Worm (Caenorhabditis elegans): ENCODE measurements around the gene Y39B6A.9.

The Y39B6A.9 gene

DNA sequence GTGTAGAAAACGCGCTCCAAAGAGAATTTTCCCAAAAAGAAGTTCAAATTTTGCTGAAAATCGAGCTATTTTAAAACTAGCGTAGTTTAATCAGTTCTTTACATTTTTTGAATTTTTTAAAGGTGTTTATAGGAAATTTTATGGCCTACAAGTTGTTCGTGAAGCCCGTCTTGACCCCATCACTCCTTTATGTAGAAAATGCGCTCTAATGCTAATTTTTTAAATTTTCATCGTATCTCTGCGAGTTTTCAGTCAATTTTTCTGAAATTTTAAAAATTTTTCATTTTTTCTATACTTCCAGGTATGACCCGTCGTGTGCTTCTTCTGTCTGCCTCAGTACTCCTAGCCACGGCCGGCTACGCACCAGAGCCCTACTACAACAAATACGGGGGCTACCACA lies at the start of gene Y39B6A.9:
Gene Y39B6A.9, plus strand, starts transcription at position 301 of the 400 bp plus-strand sequence.
- peak; percentile 28 for TF ChIP-seq aha-1 (tag)
- TF ChIP-seq nhr-28 (tag; optimal IDR thresholded peaks at IDR 0.05), result no peak

DNA sequence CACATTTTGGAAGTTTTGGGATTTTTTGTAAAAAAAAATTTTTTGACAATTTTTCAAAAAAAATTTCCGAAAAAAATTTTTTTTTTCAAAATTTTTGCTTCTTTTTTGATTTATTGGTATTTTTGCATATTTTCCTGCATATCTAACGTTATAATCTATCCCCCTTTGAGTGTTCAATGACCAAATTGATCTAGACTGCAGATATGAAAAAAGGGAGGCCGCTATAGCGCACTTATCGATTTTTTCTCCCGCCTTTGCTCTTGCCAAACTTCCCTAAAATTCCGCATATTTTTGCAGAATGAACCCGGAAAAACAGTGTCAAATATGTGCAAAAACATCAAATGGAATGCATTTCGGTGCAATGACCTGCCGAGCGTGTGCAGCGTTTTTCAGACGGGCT lies 48.9 kb upstream of the Y39B6A.9 start, which contains the start of gene nhr-145:
Gene nhr-145, plus strand, starts transcription at position 298 of the 400 bp plus-strand sequence.
- TF ChIP-seq dmd-6 (GFP tag; IDR thresholded peaks at IDR 0.05) (no peak), ZK337.2 (GFP tag; IDR thresholded peaks at IDR 0.05) (no peak), spr-1 (tag; optimal IDR thresholded peaks at IDR 0.05) (no peak), daf-8 (GFP tag; IDR thresholded peaks at IDR 0.05) (no peak), ztf-7 (tag; optimal IDR thresholded peaks at IDR 0.05) (no peak), snpc-4 (tag; optimal IDR thresholded peaks at IDR 0.05) (no peak), nhr-25 (tag; optimal IDR thresholded peaks at IDR 0.05; ENCODE audit: borderline replicate concordance, insufficient read depth) (no peak), nhr-10 (tag; optimal IDR thresholded peaks at IDR 0.05) (no peak), mxl-3 (GFP tag; optimal IDR thresholded peaks at IDR 0.05) (no peak), zfp-3 (GFP tag; conservative IDR thresholded peaks at IDR 0.05) (no peak), lim-7 (GFP tag; IDR thresholded peaks at IDR 0.05) (no peak), daf-16 (GFP tag; optimal IDR thresholded peaks at IDR 0.05) (no peak), daf-16 (tag; optimal IDR thresholded peaks at IDR 0.05) (no peak), nhr-237 (tag; optimal IDR thresholded peaks at IDR 0.05) (no peak), hmg-1.1 (GFP tag; IDR thresholded peaks at IDR 0.05) (no peak), Y75B8A.6 (GFP tag; IDR thresholded peaks at IDR 0.05) (no peak)

DNA sequence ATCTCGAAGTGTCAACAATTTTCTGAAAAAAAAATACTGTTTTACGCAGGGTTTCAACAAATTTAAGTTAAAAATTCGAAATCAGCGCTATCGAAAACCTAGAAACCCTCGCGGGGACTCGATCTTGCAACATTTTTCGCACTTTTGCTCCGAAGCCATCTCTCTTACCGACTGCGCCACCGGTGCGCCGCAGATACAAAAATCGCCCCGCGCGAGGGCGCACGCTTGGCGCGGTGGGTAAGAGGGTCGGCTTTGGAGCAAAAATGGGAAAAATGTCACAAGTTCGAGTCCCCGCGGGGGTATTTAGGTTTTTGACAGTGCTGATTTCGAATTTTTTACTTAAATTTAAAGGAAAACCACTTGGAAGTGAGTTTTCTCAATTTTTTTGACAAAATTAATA lies 45.4 kb upstream of the Y39B6A.9 start:
- TF ChIP-seq ama-1 (optimal IDR thresholded peaks at IDR 0.05) (no peak), dmd-8 (GFP tag; IDR thresholded peaks at IDR 0.05) (no peak), snpc-1.2 (GFP tag; IDR thresholded peaks at IDR 0.05) (no peak), ces-1 (GFP tag; optimal IDR thresholded peaks at IDR 0.05) (no peak), nhr-77 (tag; optimal IDR thresholded peaks at IDR 0.05) (no peak), rbr-2 (tag; optimal IDR thresholded peaks at IDR 0.05) (no peak), set-16 (GFP tag; IDR thresholded peaks at IDR 0.05) (peak; percentile 64), F44E2.7 (GFP tag; IDR thresholded peaks at IDR 0.05) (0 out of 2 replicates have a peak, but pooled peaks have one; percentile 64), egl-43 (GFP tag; IDR thresholded peaks at IDR 0.05) (no peak), daf-19 (GFP tag; conservative IDR thresholded peaks at IDR 0.05) (no peak), nhr-41 (GFP tag; IDR thresholded peaks at IDR 0.05) (no peak), zag-1 (tag; optimal IDR thresholded peaks at IDR 0.05) (no peak), Y48G9A.11 (GFP tag; IDR thresholded peaks at IDR 0.05) (0 out of 2 replicates have a peak, but pooled peaks have one; percentile 38), ZK337.2 (GFP tag; IDR thresholded peaks at IDR 0.05) (no peak), T20F7.1 (GFP tag; optimal IDR thresholded peaks at IDR 0.05) (no peak), pqm-1 (tag; optimal IDR thresholded peaks at IDR 0.05) (no peak), fos-1 (tag; optimal IDR thresholded peaks at IDR 0.05) (no peak), mdt-29 (GFP tag; IDR thresholded peaks at IDR 0.05) (no peak), spr-3 (GFP tag; optimal IDR thresholded peaks at IDR 0.05) (no peak), nhr-10 (tag; optimal IDR thresholded peaks at IDR 0.05) (no peak), duxl-1 (tag; optimal IDR thresholded peaks at IDR 0.05; ENCODE audit: poor library complexity) (no peak), mxl-3 (GFP tag; optimal IDR thresholded peaks at IDR 0.05) (no peak)

ce11 chrV:19094572-19094971 lies 41.7 kb upstream of the Y39B6A.9 start:
- TF ChIP-seq Y48G9A.11 (GFP tag; IDR thresholded peaks at IDR 0.05), result peak; percentile 92
